Fruit fly (Drosophila melanogaster): ENCODE measurements around the gene CG5026.
A peak's percentile ranks its signal among the peaks of the same experiment; 100 is the strongest.

Gene CG5026

DNA sequence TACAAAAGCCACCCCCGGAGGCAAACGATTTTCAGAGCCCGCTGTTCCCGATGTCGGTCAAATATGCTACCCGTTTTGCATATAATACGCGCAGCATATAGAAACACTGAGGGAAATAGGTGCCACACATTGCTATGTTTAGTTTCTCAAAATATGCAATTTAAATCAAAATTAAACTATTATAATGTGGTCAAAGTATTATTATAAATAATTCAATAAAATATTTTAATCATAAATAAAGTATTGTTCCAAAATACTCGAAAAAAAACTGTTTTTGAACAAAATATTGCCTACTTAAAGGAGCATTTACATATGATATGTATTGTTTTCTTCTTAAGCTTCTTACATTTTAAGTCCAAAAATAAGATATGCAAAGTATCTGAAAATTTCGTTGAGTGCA, 17.4 kb upstream of the CG5026 start (continued):
- TF ChIP-seq CG10147 (GFP tag; optimal IDR thresholded peaks at IDR 0.05): no peak
- TF ChIP-seq CG31441 (GFP tag; IDR thresholded peaks at IDR 0.05): peak; percentile 84
- TF ChIP-seq CG16779 (GFP tag; IDR thresholded peaks at IDR 0.05): no peak
- TF ChIP-seq her (GFP tag; optimal IDR thresholded peaks at IDR 0.05): no peak
- no peak for TF ChIP-seq crol (GFP tag; IDR thresholded peaks at IDR 0.05)
- peak; percentile 24; the same call in 1 of the 2 replicates for TF ChIP-seq E2f2 (GFP tag; IDR thresholded peaks at IDR 0.05)
- no peak for TF ChIP-seq CG11085 (GFP tag; IDR thresholded peaks at IDR 0.05)
- TF ChIP-seq Tbp (GFP tag; optimal IDR thresholded peaks at IDR 0.05): no peak
- no peak for TF ChIP-seq CG11247 (GFP tag; IDR thresholded peaks at IDR 0.05)
- no peak for TF ChIP-seq slp2 (GFP tag; optimal IDR thresholded peaks at IDR 0.05)
- TF ChIP-seq btn (GFP tag; optimal IDR thresholded peaks at IDR 0.05): no peak
- TF ChIP-seq CG14710 (tag; optimal IDR thresholded peaks at IDR 0.05): peak; percentile 61
- TF ChIP-seq ase (GFP tag; IDR thresholded peaks at IDR 0.05): no peak
- TF ChIP-seq GATAe (GFP tag; conservative IDR thresholded peaks at IDR 0.05): no peak
- no peak for TF ChIP-seq CG10565 (GFP tag; optimal IDR thresholded peaks at IDR 0.05)
- TF ChIP-seq CG17385 (GFP tag; optimal IDR thresholded peaks at IDR 0.05): peak; percentile 43
- no peak for TF ChIP-seq CG13287 (GFP tag; IDR thresholded peaks at IDR 0.05; ENCODE audit: partially characterized antibody)
- TF ChIP-seq CG30403 (GFP tag; optimal IDR thresholded peaks at IDR 0.05): peak; percentile 26
- TF ChIP-seq bcd (GFP tag; optimal IDR thresholded peaks at IDR 0.05): peak; percentile 49
- peak; percentile 4 for TF ChIP-seq CG6854 (GFP tag; optimal IDR thresholded peaks at IDR 0.05)
- no peak for TF ChIP-seq seq (GFP tag; IDR thresholded peaks at IDR 0.05)
- TF ChIP-seq ap (GFP tag; IDR thresholded peaks at IDR 0.05): no peak
- peak; percentile 51; the same call in 2 of the 3 replicates for TF ChIP-seq row (GFP tag; IDR thresholded peaks at IDR 0.05)
- no peak for TF ChIP-seq gsb (GFP tag; IDR thresholded peaks at IDR 0.05)
- TF ChIP-seq CG8478 (optimal IDR thresholded peaks at IDR 0.05): no peak

- TF ChIP-seq onecut (GFP tag; IDR thresholded peaks at IDR 0.05) (peak; percentile 65; the same call in 1 of the 2 replicates), CG4360 (GFP tag; IDR thresholded peaks at IDR 0.05) (peak; percentile 57), Med (GFP tag) (peak; percentile 69), Deaf1 (tag; optimal IDR thresholded peaks at IDR 0.05) (peak; percentile 91), cg (GFP tag; optimal IDR thresholded peaks at IDR 0.05) (peak; percentile 71), abd-A (tag; optimal IDR thresholded peaks at IDR 0.05) (peak; percentile 62), sd (tag; optimal IDR thresholded peaks at IDR 0.05) (no peak), chinmo (GFP tag; IDR thresholded peaks at IDR 0.05; ENCODE audit: partially characterized antibody) (0 out of 4 replicates have a peak, but pooled peaks have one; percentile 45), gro (GFP tag; optimal IDR thresholded peaks at IDR 0.05) (no peak), Hey (tag; optimal IDR thresholded peaks at IDR 0.05) (peak; percentile 24), CG32767 (GFP tag; IDR thresholded peaks at IDR 0.05) (peak; percentile 52), sug (tag; optimal IDR thresholded peaks at IDR 0.05) (peak; percentile 49), unc-4 (GFP tag; IDR thresholded peaks at IDR 0.05; ENCODE audit: partially characterized antibody) (no peak), Nf-YC (tag; optimal IDR thresholded peaks at IDR 0.05) (peak; percentile 4), Scr (GFP tag; IDR thresholded peaks at IDR 0.05; ENCODE audit: partially characterized antibody) (0 out of 2 replicates have a peak, but pooled peaks have one; percentile 14)
Measured at dm6 chr3L:8951507-8951906, 16.8 kb upstream of the CG5026 start.
